Fruit fly (Drosophila melanogaster): ENCODE measurements around the gene Mob2.

Gene Mob2

dm6 chr3L:11579919-11580318, 17.9 kb upstream of the Mob2 start, which contains the start of gene CG43390 (continued):
- TF ChIP-seq Camta (GFP tag; optimal IDR thresholded peaks at IDR 0.05): peak; percentile 7
- TF ChIP-seq CG11247 (GFP tag; IDR thresholded peaks at IDR 0.05): peak; percentile 28; the same call in 1 of the 2 replicates
- TF ChIP-seq org-1 (GFP tag; optimal IDR thresholded peaks at IDR 0.05): no peak
- peak; percentile 35 for TF ChIP-seq bab2 (GFP tag; optimal IDR thresholded peaks at IDR 0.05)
- TF ChIP-seq CG9817 (tag; optimal IDR thresholded peaks at IDR 0.05): peak; percentile 40
- TF ChIP-seq BEAF-32 (GFP tag; optimal IDR thresholded peaks at IDR 0.05): no peak
- no peak for TF ChIP-seq Ravus (GFP tag; IDR thresholded peaks at IDR 0.05)
- TF ChIP-seq CG6854 (GFP tag; optimal IDR thresholded peaks at IDR 0.05): peak; percentile 53
- TF ChIP-seq CG2120 (GFP tag; optimal IDR thresholded peaks at IDR 0.05): peak; percentile 59
- peak; percentile 7 for TF ChIP-seq Bteb2 (GFP tag; optimal IDR thresholded peaks at IDR 0.05)
- no peak for TF ChIP-seq CG15073 (GFP tag; optimal IDR thresholded peaks at IDR 0.05)
- peak; percentile 78 for TF ChIP-seq CG10147 (GFP tag; optimal IDR thresholded peaks at IDR 0.05)
- TF ChIP-seq disco-r (GFP tag; optimal IDR thresholded peaks at IDR 0.05): no peak
- peak; percentile 62 for TF ChIP-seq CG17568 (GFP tag; optimal IDR thresholded peaks at IDR 0.05)
- TF ChIP-seq yki (optimal IDR thresholded peaks at IDR 0.05): no peak
- peak; percentile 38 for TF ChIP-seq CG15514 (GFP tag; optimal IDR thresholded peaks at IDR 0.05)
- TF ChIP-seq CG17361 (GFP tag; IDR thresholded peaks at IDR 0.05): peak; percentile 40; the same call in 1 of the 3 replicates
- peak; percentile 7 for TF ChIP-seq CG2875 (GFP tag; optimal IDR thresholded peaks at IDR 0.05)
- no peak for TF ChIP-seq CG16815 (GFP tag; optimal IDR thresholded peaks at IDR 0.05)
- no peak for TF ChIP-seq lbe (GFP tag; optimal IDR thresholded peaks at IDR 0.05)
- peak; percentile 7 for TF ChIP-seq maf-S (GFP tag; optimal IDR thresholded peaks at IDR 0.05)
- TF ChIP-seq CG12299 (tag; optimal IDR thresholded peaks at IDR 0.05): peak; percentile 69
- TF ChIP-seq cg (GFP tag; optimal IDR thresholded peaks at IDR 0.05): no peak
- peak; percentile 43 for TF ChIP-seq sens (GFP tag)
- peak; percentile 14 for TF ChIP-seq CG8281 (tag; optimal IDR thresholded peaks at IDR 0.05)
- peak; percentile 31 for TF ChIP-seq Sox102F (GFP tag; optimal IDR thresholded peaks at IDR 0.05)
- no peak for TF ChIP-seq Doc3 (GFP tag; IDR thresholded peaks at IDR 0.05; ENCODE audit: partially characterized antibody)
- peak; percentile 29 for TF ChIP-seq bcd (GFP tag; optimal IDR thresholded peaks at IDR 0.05)
- TF ChIP-seq CG12071 (GFP tag; optimal IDR thresholded peaks at IDR 0.05): no peak
- peak; percentile 69 for TF ChIP-seq B-H2 (GFP tag; optimal IDR thresholded peaks at IDR 0.05)
- TF ChIP-seq unpg (GFP tag; optimal IDR thresholded peaks at IDR 0.05): peak; percentile 57
- TF ChIP-seq dm (GFP tag; optimal IDR thresholded peaks at IDR 0.05): no peak
- peak; percentile 76 for TF ChIP-seq CG18599 (GFP tag; optimal IDR thresholded peaks at IDR 0.05)
- no peak for TF ChIP-seq ara (GFP tag; IDR thresholded peaks at IDR 0.05)
- 0 out of 2 replicates have a peak, but pooled peaks have one; percentile 21 for TF ChIP-seq CG11696 (GFP tag; IDR thresholded peaks at IDR 0.05)
- TF ChIP-seq gsb (GFP tag; IDR thresholded peaks at IDR 0.05): peak; percentile 66
- TF ChIP-seq dysf (GFP tag; IDR thresholded peaks at IDR 0.05): peak; percentile 51; the same call in 1 of the 3 replicates
- TF ChIP-seq CG6813 (GFP tag; optimal IDR thresholded peaks at IDR 0.05): peak; percentile 6
- TF ChIP-seq CG4424 (GFP tag; optimal IDR thresholded peaks at IDR 0.05): no peak
- no peak for TF ChIP-seq CTCF (GFP tag; optimal IDR thresholded peaks at IDR 0.05)
- peak; percentile 27 for TF ChIP-seq CG13424 (tag; optimal IDR thresholded peaks at IDR 0.05)
- peak; percentile 70 for TF ChIP-seq CG6765 (GFP tag; optimal IDR thresholded peaks at IDR 0.05)
- TF ChIP-seq sug (tag; optimal IDR thresholded peaks at IDR 0.05): peak; percentile 39
- TF ChIP-seq wdn (GFP tag; IDR thresholded peaks at IDR 0.05): no peak; the same call in 1 of the 2 replicates
- peak; percentile 87 for TF ChIP-seq Asciz (GFP tag; optimal IDR thresholded peaks at IDR 0.05)
- peak; percentile 41 for TF ChIP-seq CG1603 (tag; optimal IDR thresholded peaks at IDR 0.05)
- no peak for TF ChIP-seq Elba2 (GFP tag; optimal IDR thresholded peaks at IDR 0.05)
- peak; percentile 92 for TF ChIP-seq fd3F (GFP tag; optimal IDR thresholded peaks at IDR 0.05)
- TF ChIP-seq eyg (GFP tag; optimal IDR thresholded peaks at IDR 0.05): peak; percentile 12
- TF ChIP-seq bbx (GFP tag; IDR thresholded peaks at IDR 0.05; ENCODE audit: partially characterized antibody): no peak
- TF ChIP-seq wek (GFP tag; optimal IDR thresholded peaks at IDR 0.05): peak; percentile 48

All from whole organism, embryonic.